Fruit fly (Drosophila melanogaster): ENCODE data around the gene PGS1.
A peak's percentile ranks its signal among the peaks of the same experiment; 100 is the strongest.

PGS1 gene

DNA sequence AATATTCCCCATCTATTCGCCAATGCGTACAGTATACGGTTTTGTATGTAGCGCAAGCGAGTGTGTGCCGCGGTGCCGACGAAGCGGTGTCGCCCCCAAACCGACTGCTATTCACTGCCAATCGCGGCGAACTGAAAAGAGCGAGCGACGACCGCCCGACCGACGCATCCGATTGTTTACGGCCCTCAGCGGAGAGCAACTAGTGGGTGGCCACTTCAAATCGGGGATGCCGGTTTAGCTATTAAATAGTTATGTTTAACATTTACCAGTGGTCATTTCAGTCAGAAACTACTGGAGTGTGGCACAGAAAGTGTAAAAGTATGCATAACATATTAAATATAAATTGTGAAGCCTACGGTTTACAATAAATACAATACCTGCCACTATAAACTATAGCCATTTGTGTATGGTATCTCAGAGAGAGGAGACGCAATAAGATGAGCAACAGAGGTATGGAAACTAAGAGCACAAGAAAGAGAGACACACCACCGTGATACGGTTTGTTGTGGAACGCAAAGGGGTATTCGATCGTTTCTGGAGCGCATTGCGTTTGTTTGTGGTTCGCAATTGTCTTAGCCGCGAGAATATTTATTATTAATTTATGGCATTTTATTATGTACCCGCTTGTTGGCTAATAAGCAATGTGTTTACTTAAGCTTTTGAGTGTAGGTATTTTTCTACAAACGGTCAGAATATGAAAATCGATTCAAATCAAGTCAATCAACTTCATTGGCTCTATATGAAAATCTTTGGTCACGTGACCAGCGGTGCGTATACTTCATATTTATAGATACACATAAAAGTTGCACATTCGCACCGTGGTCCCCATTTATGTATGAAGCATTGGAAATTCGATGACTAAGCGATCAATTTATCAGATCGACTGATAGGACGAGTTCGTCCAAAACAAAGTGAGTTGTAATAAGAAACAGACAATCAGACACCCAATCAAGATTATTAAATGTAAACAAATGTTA lies 5.6 kb downstream of the PGS1 start (continued):
- TF ChIP-seq mirr (GFP tag; optimal IDR thresholded peaks at IDR 0.05) (no peak), sug (tag; optimal IDR thresholded peaks at IDR 0.05) (peak; percentile 53), gsb (GFP tag; IDR thresholded peaks at IDR 0.05) (no peak), zen2 (GFP tag; IDR thresholded peaks at IDR 0.05; ENCODE audit: partially characterized antibody) (no peak; the same call in 2 of the 3 replicates), CG16813 (GFP tag; IDR thresholded peaks at IDR 0.05; ENCODE audit: partially characterized antibody) (no peak), vvl (GFP tag; IDR thresholded peaks at IDR 0.05) (peak; percentile 36; the same call in 1 of the 2 replicates), CG16779 (GFP tag; IDR thresholded peaks at IDR 0.05) (no peak), gce (GFP tag; IDR thresholded peaks at IDR 0.05) (no peak), Sry-δ (GFP tag; optimal IDR thresholded peaks at IDR 0.05) (peak; percentile 11), Nf-YA (GFP tag; IDR thresholded peaks at IDR 0.05) (no peak), Hmr (GFP tag; optimal IDR thresholded peaks at IDR 0.05) (no peak), inv (GFP tag; IDR thresholded peaks at IDR 0.05; ENCODE audit: partially characterized antibody) (peak; percentile 0; the same call in 1 of the 2 replicates), chn (GFP tag; optimal IDR thresholded peaks at IDR 0.05) (no peak), repo (GFP tag; optimal IDR thresholded peaks at IDR 0.05) (no peak), CG11247 (GFP tag; IDR thresholded peaks at IDR 0.05) (0 out of 2 replicates have a peak, but pooled peaks have one; percentile 15), Max (GFP tag; optimal IDR thresholded peaks at IDR 0.05) (no peak), bowl (GFP tag; IDR thresholded peaks at IDR 0.05) (no peak), gcm2 (GFP tag; optimal IDR thresholded peaks at IDR 0.05) (no peak), Fer1 (GFP tag; optimal IDR thresholded peaks at IDR 0.05) (peak; percentile 25), bbx (GFP tag; IDR thresholded peaks at IDR 0.05; ENCODE audit: partially characterized antibody) (peak; percentile 37; the same call in 1 of the 2 replicates), nau (GFP tag; optimal IDR thresholded peaks at IDR 0.05) (no peak), eve (GFP tag; optimal IDR thresholded peaks at IDR 0.05) (no peak), vfl (GFP tag; optimal IDR thresholded peaks at IDR 0.05) (peak; percentile 9), lab (GFP tag; optimal IDR thresholded peaks at IDR 0.05) (peak; percentile 45), toy (GFP tag; IDR thresholded peaks at IDR 0.05) (no peak; the same call in 1 of the 2 replicates), CG6791 (GFP tag; IDR thresholded peaks at IDR 0.05; ENCODE audit: partially characterized antibody) (0 out of 3 replicates have a peak, but pooled peaks have one; percentile 24), Opbp (GFP tag; IDR thresholded peaks at IDR 0.05; ENCODE audit: partially characterized antibody) (peak; percentile 46; the same call in 2 of the 3 replicates), C15 (GFP tag; IDR thresholded peaks at IDR 0.05) (no peak), seq (GFP tag; IDR thresholded peaks at IDR 0.05) (0 out of 2 replicates have a peak, but pooled peaks have one; percentile 19), nom (GFP tag; optimal IDR thresholded peaks at IDR 0.05) (peak; percentile 28), CG6765 (GFP tag; optimal IDR thresholded peaks at IDR 0.05) (no peak), MBD-R2 (GFP tag; IDR thresholded peaks at IDR 0.05) (peak; percentile 11; the same call in 1 of the 2 replicates), zfh1 (GFP tag; IDR thresholded peaks at IDR 0.05) (0 out of 3 replicates have a peak, but pooled peaks have one; percentile 44), CG34376 (GFP tag; optimal IDR thresholded peaks at IDR 0.05) (no peak), CG18011 (GFP tag; optimal IDR thresholded peaks at IDR 0.05) (no peak), CG13287 (GFP tag; IDR thresholded peaks at IDR 0.05; ENCODE audit: partially characterized antibody) (peak; percentile 49), Lpt (GFP tag; optimal IDR thresholded peaks at IDR 0.05) (no peak), kay (GFP tag; optimal IDR thresholded peaks at IDR 0.05) (no peak), tap (tag; optimal IDR thresholded peaks at IDR 0.05) (peak; percentile 9), HmgD (GFP tag; optimal IDR thresholded peaks at IDR 0.05) (no peak), B-H1 (GFP tag; IDR thresholded peaks at IDR 0.05) (no peak), sima (GFP tag; optimal IDR thresholded peaks at IDR 0.05) (no peak), Dll (GFP tag; IDR thresholded peaks at IDR 0.05; ENCODE audit: partially characterized antibody) (peak; percentile 51; the same call in 3 of the 4 replicates), CG6854 (GFP tag; optimal IDR thresholded peaks at IDR 0.05) (peak; percentile 25), CG6175 (GFP tag; IDR thresholded peaks at IDR 0.05) (peak; percentile 91), z (GFP tag; IDR thresholded peaks at IDR 0.05) (peak; percentile 23; the same call in 1 of the 3 replicates), BtbVII (GFP tag; optimal IDR thresholded peaks at IDR 0.05) (peak; percentile 0)
